Fruit fly (Drosophila melanogaster): ENCODE data around the gene Tpt.

- TF ChIP-seq CG8478 (optimal IDR thresholded peaks at IDR 0.05) (no peak), usp (GFP tag; optimal IDR thresholded peaks at IDR 0.05) (no peak), Dll (optimal IDR thresholded peaks at IDR 0.05) (no peak)
These were observed 45.7 kb upstream of the Tpt start for dm6 chr3L:8450747-8451146.

Data from whole organism.